Worm (Caenorhabditis elegans) whole organism, L1 larva: ENCODE results near the gene nas-24.

ENCODE experiments used
- Y116A8C.19 ChIP-seq: sonication (generic microtip); optimal IDR thresholded peaks from 2 replicates; lab custom pipeline; 2016; ENCODE audit warnings: missing compliant biosample characterization, missing genetic modification characterization, borderline replicate concordance
- aly-2 ChIP-seq: fragments of 150-350 bp; optimal IDR thresholded peaks from 2 replicates; lab custom pipeline; 2014; ENCODE audit warnings: missing biosample characterization, missing genetic modification characterization
- ces-1 ChIP-seq: fragments of 150-350 bp; optimal IDR thresholded peaks from 2 replicates; lab custom pipeline; 2014; ENCODE audit warnings: missing biosample characterization, missing genetic modification reagents, missing genetic modification characterization
- efl-1 ChIP-seq, 4 experiments: fragments of 150-350 bp; optimal IDR thresholded peaks in 3 of 4; peaks in 1 of 4; 1 replicate in 1 of 4; 2 replicates in 3 of 4; lab custom pipeline; 2014; ENCODE audit warnings: missing biosample characterization in 2 of 4, missing genetic modification characterization in 2 of 4, missing genetic modification reagents in 2 of 4
- lir-3 ChIP-seq: sonication (generic microtip); optimal IDR thresholded peaks from 2 replicates; lab custom pipeline; 2016; ENCODE audit warnings: mild to moderate bottlenecking, missing genetic modification characterization, moderate library complexity, missing compliant biosample characterization; ENCODE audit not compliant: poor library complexity
- skn-1 ChIP-seq: fragments of 150-350 bp; optimal IDR thresholded peaks from 2 replicates; lab custom pipeline; 2014; ENCODE audit warnings: missing biosample characterization, missing genetic modification characterization
- tbx-2 ChIP-seq: sonication (generic microtip); optimal IDR thresholded peaks from 2 replicates; lab custom pipeline; 2016; ENCODE audit warnings: missing genetic modification characterization, missing compliant biosample characterization
- unc-62 ChIP-seq: fragments of 150-350 bp; optimal IDR thresholded peaks from 2 replicates; lab custom pipeline; 2014; ENCODE audit warnings: missing biosample characterization, missing genetic modification reagents, missing genetic modification characterization
- ztf-4 ChIP-seq: fragments of 150-350 bp; optimal IDR thresholded peaks from 2 replicates; lab custom pipeline; 2014; ENCODE audit warnings: missing biosample characterization, missing genetic modification characterization

ce11 chrV:13812931-13813330 lies 43.7 kb downstream of the nas-24 start, which contains the start of gene ceh-24:
- no peak for TF ChIP-seq unc-62 (GFP tag; lab: Kevin White, UChicago)
- TF ChIP-seq Y116A8C.19: no peak
- no peak for TF ChIP-seq tbx-2 (tag; lab: Kevin White, UChicago)
- TF ChIP-seq skn-1 (tag; lab: Kevin White, UChicago): no peak
- no peak for TF ChIP-seq efl-1 (optimal IDR thresholded peaks at IDR 0.05; lab: Kevin White, UChicago)
- no peak for TF ChIP-seq efl-1 (GFP tag; optimal IDR thresholded peaks at IDR 0.05 in 1 of 2; lab: Kevin White, UChicago)
- TF ChIP-seq aly-2 (tag; lab: Kevin White, UChicago): no peak
- TF ChIP-seq ces-1: no peak
- TF ChIP-seq lir-3 (tag; lab: Kevin White, UChicago): no peak
- no peak for TF ChIP-seq ztf-4 (tag; lab: Kevin White, UChicago)
